Fruit fly (Drosophila melanogaster) whole organism, larva: Measurements from ENCODE around the gene CG6951.

ENCODE experiments used
- noc ChIP-seq: fragments of 200-800 bp; sonication (Bioruptor generic); optimal IDR thresholded peaks from 3 replicates; lab custom pipeline; 2019; ENCODE audit warnings: missing biosample characterization, mild to moderate bottlenecking, missing genetic modification characterization, moderate library complexity

Gene CG6951

DNA sequence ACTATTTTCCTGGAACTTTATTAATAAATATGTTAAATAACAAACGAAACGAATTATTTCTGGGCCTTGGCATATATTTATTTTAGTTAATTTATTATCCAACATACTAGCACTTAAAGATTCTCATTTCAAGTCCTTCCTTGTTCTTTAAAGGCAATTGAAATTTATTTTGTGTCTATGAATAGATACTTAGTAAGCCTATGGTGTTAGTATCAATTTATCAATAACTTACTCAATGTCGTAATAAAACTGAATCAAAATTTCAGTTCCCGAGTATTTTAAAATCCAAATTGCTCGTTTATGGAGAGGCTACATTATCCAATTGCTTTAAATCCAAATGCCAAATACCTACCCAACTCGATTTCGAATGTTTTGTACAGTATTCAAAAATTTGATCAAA is 24.4 kb downstream of the CG6951 start, which contains the start of gene CG32228:
Gene CG32228 (plus strand): TSS at position 301 of the 400 bp plus-strand sequence.
- TF ChIP-seq noc (tag; lab: Kevin White, UChicago): no peak

DNA sequence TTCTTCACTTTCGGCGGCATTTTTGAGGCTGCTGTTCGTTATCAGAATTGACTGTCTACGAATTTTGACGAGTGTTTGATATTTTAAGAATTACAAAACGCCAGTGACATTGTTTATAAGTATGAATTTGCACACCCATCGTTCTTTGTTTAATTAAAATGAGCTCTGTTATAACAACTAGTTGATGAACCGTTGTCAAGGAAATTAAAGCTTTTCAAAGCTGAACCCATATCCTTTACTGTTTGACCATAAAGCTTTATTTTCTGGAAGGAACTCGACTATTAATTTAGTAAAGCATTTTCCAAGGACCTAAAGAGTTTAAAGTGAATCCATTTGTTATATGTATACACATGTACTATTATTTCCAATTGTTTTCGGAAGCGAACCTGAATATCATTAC is 34.2 kb downstream of the CG6951 start, which contains the start of gene CG17122:
Gene CG17122 (minus strand): TSS at position 101 of the 400 bp plus-strand sequence.
- no peak for TF ChIP-seq noc (tag; lab: Kevin White, UChicago)

DNA sequence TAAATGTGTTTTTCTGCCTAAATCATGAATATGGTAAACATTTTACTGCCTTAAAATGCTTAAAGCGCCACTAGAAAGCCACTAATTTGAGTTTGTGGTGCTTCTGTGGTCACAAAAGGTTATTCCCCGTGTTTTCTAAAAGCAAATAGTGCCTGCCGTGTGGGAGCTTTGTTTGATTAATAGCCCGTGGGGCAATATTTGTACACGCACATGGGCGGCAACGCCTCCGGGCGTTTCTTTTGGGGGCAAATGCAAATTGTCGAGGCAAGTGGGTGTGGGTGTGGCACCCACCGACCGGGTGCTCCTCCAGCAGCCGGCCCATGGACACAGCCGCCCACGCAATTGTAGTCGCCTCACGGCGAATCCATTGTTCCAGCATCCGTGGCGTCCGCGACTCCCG is 34.8 kb downstream of the CG6951 start:
- TF ChIP-seq noc (tag; lab: Kevin White, UChicago): no peak

DNA sequence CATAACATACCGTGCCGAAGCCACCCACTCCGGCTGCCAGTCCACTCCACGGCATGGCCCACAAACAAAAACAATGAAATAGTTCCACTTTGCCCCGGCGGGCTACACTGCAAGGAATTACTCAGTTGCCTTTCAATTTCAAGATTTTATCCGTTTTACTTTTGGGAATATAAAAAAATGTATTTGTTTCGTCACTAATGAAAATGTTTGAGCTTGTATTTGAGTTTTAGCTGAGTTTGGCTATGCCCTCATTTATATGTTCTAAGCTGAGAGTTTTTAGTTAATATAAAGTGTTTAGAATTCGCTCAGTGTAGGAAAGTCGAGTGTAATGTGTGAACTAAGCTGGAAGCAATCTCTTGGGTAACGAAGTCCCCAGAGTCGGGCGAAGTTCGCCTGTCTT is 35.5 kb downstream of the CG6951 start:
- TF ChIP-seq noc (tag; lab: Kevin White, UChicago): no peak

DNA sequence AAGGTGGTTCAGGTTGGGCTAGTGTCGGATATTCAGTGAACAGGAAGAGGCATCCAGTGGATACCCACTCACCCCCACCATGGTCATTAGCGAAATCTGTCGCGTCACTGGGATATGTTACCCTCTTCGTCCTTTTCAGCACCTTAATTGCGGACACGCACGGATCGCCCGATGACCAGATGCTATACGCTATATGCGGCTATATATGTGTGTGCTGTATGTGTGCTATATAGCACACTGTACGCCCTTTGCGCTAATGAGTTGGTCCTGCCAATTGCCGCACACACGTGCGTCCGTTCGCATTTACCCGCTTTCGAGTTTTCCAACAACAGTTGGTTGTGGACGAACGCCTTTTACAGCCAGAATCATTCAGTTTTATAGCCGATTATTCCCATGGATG is 40.2 kb downstream of the CG6951 start:
- no peak for TF ChIP-seq noc (tag; lab: Kevin White, UChicago)

DNA sequence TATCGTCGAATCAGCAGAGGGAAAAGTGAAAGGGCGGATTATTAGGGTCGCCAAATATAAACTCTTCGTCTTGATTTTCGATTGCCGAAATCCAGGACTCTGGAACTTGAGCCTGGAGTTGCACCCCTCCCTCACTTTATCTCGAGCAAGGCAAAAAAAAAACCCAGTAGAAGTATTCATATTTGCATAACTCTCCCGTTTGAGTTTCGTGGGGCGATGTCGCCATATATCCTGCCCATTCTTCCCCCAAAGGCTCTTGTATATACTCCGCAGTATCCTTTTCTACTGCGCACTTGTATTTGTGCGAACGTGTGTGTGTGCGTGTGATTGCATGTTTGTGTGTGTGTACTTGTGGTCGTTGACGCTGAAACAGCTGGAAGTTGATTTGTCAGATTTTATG is 46.0 kb downstream of the CG6951 start:
- no peak for TF ChIP-seq noc (tag; lab: Kevin White, UChicago)
